Fruit fly (Drosophila melanogaster) whole organism, pupa: ENCODE data around the gene CG5004.

Source experiments
- CG10348 ChIP-seq: fragments of 200-800 bp; sonication (Bioruptor generic); IDR thresholded peaks from 2 replicates; pipeline ENCODE4 v1.3.6; 2022; ENCODE audit warnings: missing biosample characterization, missing genetic modification characterization
- CG12605 ChIP-seq: fragments of 200-800 bp; sonication (Bioruptor generic); IDR thresholded peaks from 2 replicates; pipeline ENCODE4 v1.3.6; 2022; ENCODE audit warnings: missing biosample characterization, missing genetic modification characterization
- CG13204 ChIP-seq: fragments of 200-800 bp; sonication (Bioruptor generic); optimal IDR thresholded peaks from 2 replicates; lab custom pipeline; 2018; ENCODE audit warnings: missing biosample characterization, mild to moderate bottlenecking, missing genetic modification characterization, moderate library complexity
- CG15710 ChIP-seq: fragments of 200-800 bp; sonication (Bioruptor generic); optimal IDR thresholded peaks from 2 replicates; lab custom pipeline; 2018; ENCODE audit warnings: missing biosample characterization, mild to moderate bottlenecking, missing genetic modification characterization, moderate library complexity
- CG32121 ChIP-seq: fragments of 200-800 bp; sonication (Bioruptor generic); IDR thresholded peaks from 2 replicates; pipeline ENCODE4 v1.3.6; 2022; ENCODE audit warnings: missing biosample characterization, missing genetic modification characterization
- CG34367 ChIP-seq: fragments of 200-800 bp; sonication (Bioruptor generic); optimal IDR thresholded peaks from 2 replicates; lab custom pipeline; 2018; ENCODE audit warnings: missing biosample characterization, mild to moderate bottlenecking, missing genetic modification characterization
- CG9948 ChIP-seq: fragments of 200-800 bp; sonication (Bioruptor generic); optimal IDR thresholded peaks from 2 replicates; lab custom pipeline; 2018; ENCODE audit warnings: missing biosample characterization, mild to moderate bottlenecking, missing genetic modification characterization, moderate library complexity
- D1 ChIP-seq: fragments of 200-800 bp; sonication (Bioruptor generic); optimal IDR thresholded peaks from 2 replicates; lab custom pipeline; 2018; ENCODE audit warnings: missing biosample characterization, mild to moderate bottlenecking, missing genetic modification characterization, moderate library complexity
- EcR ChIP-seq: fragments of 200-800 bp; sonication (Bioruptor generic); optimal IDR thresholded peaks from 3 replicates; lab custom pipeline; 2019; ENCODE audit warnings: missing biosample characterization, missing genetic modification characterization, mild to moderate bottlenecking, moderate library complexity, missing genetic modification reagents
- Pif1A ChIP-seq: fragments of 200-800 bp; sonication (Bioruptor generic); optimal IDR thresholded peaks from 3 replicates; lab custom pipeline; 2016; ENCODE audit warnings: missing biosample characterization, missing genetic modification characterization
- Pif1B ChIP-seq: fragments of 200-800 bp; sonication (Bioruptor generic); optimal IDR thresholded peaks from 3 replicates; lab custom pipeline; 2016; ENCODE audit warnings: missing biosample characterization, missing genetic modification characterization
- Snoo ChIP-seq: fragments of 200-800 bp; sonication (Bioruptor generic); optimal IDR thresholded peaks from 3 replicates; lab custom pipeline; 2017; ENCODE audit warnings: missing biosample characterization, mild to moderate bottlenecking, missing genetic modification characterization, inconsistent platforms
- fd96Ca ChIP-seq: fragments of 200-800 bp; sonication (Bioruptor generic); IDR thresholded peaks from 3 replicates; pipeline ENCODE4 v1.3.6; 2022; ENCODE audit warnings: missing biosample characterization, missing genetic modification characterization
- rn ChIP-seq: fragments of 200-800 bp; sonication (Bioruptor generic); IDR thresholded peaks from 2 replicates; pipeline ENCODE4 v1.3.6; 2022; ENCODE audit warnings: missing biosample characterization, missing genetic modification characterization

- TF ChIP-seq CG9948 (tag; lab: Kevin White, UChicago) (no peak), CG12605 (GFP tag; lab: Robert Waterston, UW) (no peak), CG13204 (GFP tag; lab: Kevin White, UChicago) (no peak), Pif1B (no peak), CG15710 (tag; lab: Kevin White, UChicago) (no peak), EcR (GFP tag; lab: Kevin White, UChicago) (no peak), CG32121 (no peak), fd96Ca (GFP tag; lab: Robert Waterston, UW) (no peak), CG34367 (tag; lab: Kevin White, UChicago) (no peak), rn (GFP tag; lab: Robert Waterston, UW) (no peak), CG10348 (GFP tag; lab: Robert Waterston, UW) (no peak), D1 (tag; lab: Kevin White, UChicago) (no peak), Pif1A (GFP tag; lab: Kevin White, UChicago) (no peak), Snoo (tag; lab: Kevin White, UChicago) (no peak)
Measured at dm6 chrX:17159116-17159515, 51.7 kb downstream of the CG5004 start, which contains the start of gene xmas.
